Worm (Caenorhabditis elegans): Measurements from ENCODE around the gene R160.5.

DNA sequence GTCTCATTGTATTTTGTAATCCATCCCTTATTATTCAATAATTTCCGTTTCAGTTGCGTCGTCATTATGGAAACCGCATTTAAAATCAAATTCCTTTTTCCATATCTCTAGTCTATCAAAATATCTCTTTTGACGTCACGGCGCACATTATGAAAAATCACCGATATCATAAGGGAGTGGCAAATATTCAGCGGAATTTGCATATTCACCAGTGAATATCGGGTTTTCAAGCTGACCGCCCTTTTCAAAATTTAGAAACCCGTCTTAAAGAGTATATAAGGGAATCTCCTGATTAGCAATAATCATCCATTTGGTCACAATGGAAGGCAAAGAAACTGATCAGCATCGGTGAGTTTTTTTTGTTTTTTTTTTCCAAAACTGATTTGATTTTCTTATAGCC, 17.3 kb downstream of the R160.5 start, which contains the start of gene col-165:
- TF ChIP-seq pes-1 (GFP tag; IDR thresholded peaks at IDR 0.05): no peak
- no peak for TF ChIP-seq flt-1 (GFP tag; IDR thresholded peaks at IDR 0.05)
- no peak for TF ChIP-seq tbx-37 (GFP tag; conservative IDR thresholded peaks at IDR 0.05)
- no peak for TF ChIP-seq ceh-13 (GFP tag; optimal IDR thresholded peaks at IDR 0.05)
- no peak for TF ChIP-seq ets-7 (tag; optimal IDR thresholded peaks at IDR 0.05)
- no peak for TF ChIP-seq tbx-11 (GFP tag; IDR thresholded peaks at IDR 0.05)
- no peak for TF ChIP-seq ama-1 (optimal IDR thresholded peaks at IDR 0.05)
- no peak for TF ChIP-seq B0310.2 (tag; optimal IDR thresholded peaks at IDR 0.05)
- no peak for TF ChIP-seq sea-1 (GFP tag; conservative IDR thresholded peaks at IDR 0.05)
- TF ChIP-seq hmbx-1 (tag; optimal IDR thresholded peaks at IDR 0.05): no peak
- TF ChIP-seq F13C5.2 (tag; optimal IDR thresholded peaks at IDR 0.05): no peak
- TF ChIP-seq tra-4 (tag; optimal IDR thresholded peaks at IDR 0.05): no peak
- no peak for TF ChIP-seq hnd-1 (tag; optimal IDR thresholded peaks at IDR 0.05)
